Worm (Caenorhabditis elegans) whole organism, L4 larva: ENCODE results near the gene gldi-10.

Experiments
- R02D3.7 ChIP-seq: fragments of 150-350 bp; sonication (generic microtip); optimal IDR thresholded peaks from 3 replicates; lab custom pipeline; 2014; ENCODE audit warnings: missing biosample characterization, missing genetic modification characterization
- dve-1 ChIP-seq: sonication (generic microtip); optimal IDR thresholded peaks from 2 replicates; lab custom pipeline; 2017; ENCODE audit warnings: antibody characterized with exemption, mild to moderate bottlenecking, missing genetic modification characterization, missing compliant biosample characterization; ENCODE audit not compliant: insufficient read depth
- mep-1 ChIP-seq: fragments of 150-350 bp; sonication (generic microtip); optimal IDR thresholded peaks from 3 replicates; lab custom pipeline; 2014; ENCODE audit warnings: missing biosample characterization, missing genetic modification characterization
- nhr-237 ChIP-seq: sonication (generic microtip); optimal IDR thresholded peaks from 2 replicates; lab custom pipeline; 2017; ENCODE audit warnings: missing biosample characterization, missing genetic modification characterization
- set-16 ChIP-seq: fragments of 200-800 bp; sonication (Bioruptor generic); IDR thresholded peaks from 2 replicates; pipeline ENCODE4 v1.3.6; 2022; ENCODE audit warnings: missing genetic modification reagents, missing genetic modification characterization, missing compliant biosample characterization
- snpc-4 ChIP-seq: fragments of 150-350 bp; optimal IDR thresholded peaks from 2 replicates; lab custom pipeline; 2014; ENCODE audit warnings: missing biosample characterization, missing genetic modification characterization
- tra-1 ChIP-seq: fragments of 200-800 bp; sonication (Bioruptor generic); IDR thresholded peaks from 2 replicates; pipeline ENCODE4 v1.3.6; 2022; ENCODE audit warnings: missing genetic modification reagents, missing genetic modification characterization, missing compliant biosample characterization
- ztf-11 ChIP-seq: fragments of 150-350 bp; optimal IDR thresholded peaks from 2 replicates; lab custom pipeline; 2014; ENCODE audit warnings: missing biosample characterization, missing genetic modification characterization

- TF ChIP-seq snpc-4 (tag; lab: Kevin White, UChicago) = no peak
- no peak for TF ChIP-seq nhr-237 (tag; lab: Kevin White, UChicago)
- TF ChIP-seq tra-1 = no peak
- TF ChIP-seq mep-1 (tag; lab: Kevin White, UChicago) = no peak
- TF ChIP-seq dve-1 (tag; lab: Kevin White, UChicago) = no peak
- no peak for TF ChIP-seq set-16 (GFP tag; lab: Robert Waterston, UW)
- no peak for TF ChIP-seq R02D3.7 (tag; lab: Kevin White, UChicago)
- no peak for TF ChIP-seq ztf-11 (tag; lab: Kevin White, UChicago)
Measured at ce11 chrIV:9098942-9099341, at the start of gene gldi-10.
